Fruit fly (Drosophila melanogaster) whole organism, embryonic: ENCODE measurements around the gene Awh.
A peak's percentile ranks its signal among the peaks of the same experiment; 100 is the strongest.

Experiments used
- Antp ChIP-seq: fragments of 200-800 bp; sonication (Bioruptor generic); optimal IDR thresholded peaks from 3 replicates; lab custom pipeline; 2016; ENCODE audit warnings: missing biosample characterization, missing genetic modification characterization
- BEAF-32 ChIP-seq: fragments of 200-800 bp; sonication (Bioruptor generic); optimal IDR thresholded peaks from 3 replicates; lab custom pipeline; 2017; ENCODE audit warnings: missing biosample characterization, missing genetic modification characterization, mild to moderate bottlenecking, moderate library complexity, missing genetic modification reagents
- CG11398 ChIP-seq: fragments of 200-800 bp; sonication (Bioruptor generic); optimal IDR thresholded peaks from 2 replicates; lab custom pipeline; 2016; ENCODE audit warnings: missing biosample characterization, missing genetic modification characterization
- CG1233 ChIP-seq: fragments of 200-800 bp; sonication (Bioruptor generic); optimal IDR thresholded peaks from 4 replicates; lab custom pipeline; 2018; ENCODE audit warnings: missing biosample characterization, mild to moderate bottlenecking, missing genetic modification characterization
- CG13287 ChIP-seq: fragments of 200-800 bp; sonication (Bioruptor generic); IDR thresholded peaks from 2 replicates; pipeline ENCODE4 v1.3.6; 2022; ENCODE audit warnings: missing biosample characterization, missing genetic modification characterization; ENCODE audit not compliant: partially characterized antibody
- CG14014 ChIP-seq: fragments of 200-800 bp; sonication (Bioruptor generic); IDR thresholded peaks from 2 replicates; pipeline ENCODE4 v1.3.6; 2022; ENCODE audit warnings: missing biosample characterization, missing genetic modification characterization
- CG15269 ChIP-seq: fragments of 200-800 bp; sonication (Bioruptor generic); optimal IDR thresholded peaks from 2 replicates; lab custom pipeline; 2018; ENCODE audit warnings: missing biosample characterization, mild to moderate bottlenecking, missing genetic modification characterization, moderate library complexity
- CG1529 ChIP-seq: fragments of 200-800 bp; sonication (Bioruptor generic); optimal IDR thresholded peaks from 3 replicates; lab custom pipeline; 2018; ENCODE audit warnings: missing biosample characterization, missing genetic modification characterization
- CG1647 ChIP-seq: fragments of 200-800 bp; sonication (Bioruptor generic); optimal IDR thresholded peaks from 3 replicates; lab custom pipeline; 2016; ENCODE audit warnings: missing biosample characterization, missing genetic modification characterization
- CG17829 ChIP-seq: fragments of 200-800 bp; optimal IDR thresholded peaks from 2 replicates; lab custom pipeline; 2019; ENCODE audit warnings: missing biosample characterization, mild to moderate bottlenecking, missing genetic modification characterization, moderate library complexity
- CG1792 ChIP-seq: fragments of 200-800 bp; sonication (Bioruptor generic); optimal IDR thresholded peaks from 2 replicates; lab custom pipeline; 2016; ENCODE audit warnings: missing biosample characterization, missing genetic modification characterization
- CG2120 ChIP-seq: fragments of 200-800 bp; sonication (Bioruptor generic); optimal IDR thresholded peaks from 3 replicates; lab custom pipeline; 2016; ENCODE audit warnings: missing biosample characterization, missing genetic modification characterization
- CG3281 ChIP-seq: fragments of 200-800 bp; sonication (Bioruptor generic); optimal IDR thresholded peaks from 3 replicates; lab custom pipeline; 2017; ENCODE audit warnings: missing biosample characterization, mild to moderate bottlenecking, missing genetic modification characterization
- CG33557 ChIP-seq: fragments of 200-800 bp; sonication (Bioruptor generic); optimal IDR thresholded peaks from 2 replicates; lab custom pipeline; 2019; ENCODE audit warnings: missing biosample characterization, mild to moderate bottlenecking, missing genetic modification characterization, moderate library complexity
- CG4707 ChIP-seq: fragments of 200-800 bp; sonication (Bioruptor generic); optimal IDR thresholded peaks from 2 replicates; lab custom pipeline; 2018; ENCODE audit warnings: missing biosample characterization, mild to moderate bottlenecking, missing genetic modification characterization, moderate library complexity
- CG8281 ChIP-seq: fragments of 200-800 bp; sonication (Bioruptor generic); optimal IDR thresholded peaks from 2 replicates; lab custom pipeline; 2018; ENCODE audit warnings: missing biosample characterization, mild to moderate bottlenecking, missing genetic modification characterization, moderate library complexity
- CG9876 ChIP-seq: fragments of 200-800 bp; sonication (Bioruptor generic); optimal IDR thresholded peaks from 2 replicates; lab custom pipeline; 2016; ENCODE audit warnings: missing biosample characterization, missing genetic modification characterization
- CHES-1-like ChIP-seq: fragments of 200-800 bp; sonication (Bioruptor generic); optimal IDR thresholded peaks from 2 replicates; lab custom pipeline; 2016; ENCODE audit warnings: missing biosample characterization, missing genetic modification characterization
- D19B ChIP-seq: fragments of 200-800 bp; sonication (Bioruptor generic); optimal IDR thresholded peaks from 2 replicates; lab custom pipeline; 2017; ENCODE audit warnings: missing biosample characterization, mild to moderate bottlenecking, missing genetic modification characterization
- Dek ChIP-seq: fragments of 200-800 bp; sonication (Bioruptor generic); optimal IDR thresholded peaks from 3 replicates; lab custom pipeline; 2019; ENCODE audit warnings: missing biosample characterization, mild to moderate bottlenecking, missing genetic modification characterization, moderate library complexity
- Dref ChIP-seq: fragments of 200-800 bp; sonication (Bioruptor generic); IDR thresholded peaks from 2 replicates; pipeline ENCODE4 v1.3.6; 2022; ENCODE audit warnings: missing biosample characterization, missing genetic modification characterization
- Gug ChIP-seq: fragments of 200-800 bp; sonication (Bioruptor generic); IDR thresholded peaks from 4 replicates; pipeline ENCODE4 v1.3.6; 2022; ENCODE audit warnings: missing biosample characterization, missing genetic modification characterization
- H2.0 ChIP-seq: fragments of 200-800 bp; sonication (Bioruptor generic); IDR thresholded peaks from 2 replicates; pipeline ENCODE4 v1.3.6; 2022; ENCODE audit warnings: missing biosample characterization, missing genetic modification characterization
- Lhr ChIP-seq: fragments of 200-800 bp; sonication (Bioruptor generic); optimal IDR thresholded peaks from 3 replicates; lab custom pipeline; 2017; ENCODE audit warnings: mild to moderate bottlenecking, missing biosample characterization, missing genetic modification reagents, missing genetic modification characterization
- Poxn ChIP-seq: fragments of 200-800 bp; sonication (Bioruptor generic); IDR thresholded peaks from 2 replicates; pipeline ENCODE4 v1.3.6; 2022; ENCODE audit warnings: missing biosample characterization, missing genetic modification characterization
- Stat92E ChIP-seq, 3 experiments: fragments of >200 bp in 2 of 3; fragments of 200-800 bp in 1 of 3; sonication (Bioruptor generic) in 1 of 3; optimal IDR thresholded peaks; 2 replicates each; lab custom pipeline; 2017 to 2019; ENCODE audit warnings: missing biosample characterization in 3 of 3, missing genetic modification characterization in 3 of 3, mild to moderate bottlenecking in 1 of 3, moderate library complexity in 1 of 3
- Tbp ChIP-seq: fragments of >200 bp; optimal IDR thresholded peaks from 2 replicates; lab custom pipeline; 2018; ENCODE audit warnings: missing biosample characterization, missing genetic modification characterization
- amos ChIP-seq: fragments of 200-800 bp; sonication (Bioruptor generic); IDR thresholded peaks from 2 replicates; pipeline ENCODE4 v1.3.6; 2022; ENCODE audit warnings: missing biosample characterization, missing genetic modification characterization; ENCODE audit not compliant: partially characterized antibody
- ara ChIP-seq: fragments of 200-800 bp; sonication (Bioruptor generic); IDR thresholded peaks from 2 replicates; pipeline ENCODE4 v1.3.6; 2022; ENCODE audit warnings: missing biosample characterization, missing genetic modification characterization
- ash1 ChIP-seq: fragments of 200-800 bp; sonication (Bioruptor generic); optimal IDR thresholded peaks from 2 replicates; lab custom pipeline; 2018; ENCODE audit warnings: missing biosample characterization, mild to moderate bottlenecking, missing genetic modification characterization
- cas ChIP-seq: fragments of 200-800 bp; sonication (Bioruptor generic); IDR thresholded peaks from 2 replicates; pipeline ENCODE4 v1.3.6; 2022; ENCODE audit warnings: missing biosample characterization, missing genetic modification characterization
- chm ChIP-seq: fragments of 200-800 bp; sonication (Bioruptor generic); IDR thresholded peaks from 2 replicates; pipeline ENCODE4 v1.3.6; 2022; ENCODE audit warnings: missing biosample characterization, missing genetic modification characterization
- da ChIP-seq: fragments of 200-800 bp; sonication (Bioruptor generic); optimal IDR thresholded peaks from 2 replicates; lab custom pipeline; 2016; ENCODE audit warnings: missing biosample characterization, missing genetic modification characterization
- eve ChIP-seq, 2 experiments: fragments of >200 bp; optimal IDR thresholded peaks; 2 replicates each; lab custom pipeline; 2017; ENCODE audit warnings: missing biosample characterization in 2 of 2, missing genetic modification characterization in 2 of 2
- eyg ChIP-seq: fragments of 200-800 bp; sonication (Bioruptor generic); optimal IDR thresholded peaks from 3 replicates; lab custom pipeline; 2016; ENCODE audit warnings: missing biosample characterization, missing genetic modification characterization
- fru ChIP-seq: fragments of >200 bp; optimal IDR thresholded peaks from 2 replicates; lab custom pipeline; 2017
- grau ChIP-seq: fragments of 200-800 bp; optimal IDR thresholded peaks from 3 replicates; lab custom pipeline; 2019; ENCODE audit warnings: missing biosample characterization, mild to moderate bottlenecking, missing genetic modification characterization, moderate library complexity
- hkb ChIP-seq, 2 experiments: fragments of 200-800 bp in 1 of 2; fragments of >200 bp in 1 of 2; sonication (Bioruptor generic) in 1 of 2; IDR thresholded peaks in 1 of 2; optimal IDR thresholded peaks in 1 of 2; 2 replicates each; pipeline versions ENCODE4 v1.3.6 to Lab custom; 2017 to 2022; ENCODE audit warnings: missing biosample characterization in 1 of 2, missing genetic modification characterization in 1 of 2
- kni ChIP-seq: fragments of 200-800 bp; sonication (Bioruptor generic); optimal IDR thresholded peaks from 3 replicates; lab custom pipeline; 2017; ENCODE audit warnings: mild to moderate bottlenecking, missing biosample characterization, missing genetic modification reagents, missing genetic modification characterization
- knrl ChIP-seq: fragments of 200-800 bp; sonication (Bioruptor generic); IDR thresholded peaks from 3 replicates; pipeline ENCODE4 v1.3.6; 2022; ENCODE audit warnings: missing biosample characterization, missing genetic modification characterization; ENCODE audit not compliant: partially characterized antibody
- luna ChIP-seq: fragments of 200-800 bp; sonication (Bioruptor generic); optimal IDR thresholded peaks from 2 replicates; lab custom pipeline; 2016; ENCODE audit warnings: missing biosample characterization, missing genetic modification characterization
- nerfin-1 ChIP-seq: fragments of 200-800 bp; sonication (Bioruptor generic); optimal IDR thresholded peaks from 3 replicates; lab custom pipeline; 2019; ENCODE audit warnings: missing biosample characterization, mild to moderate bottlenecking, missing genetic modification characterization, moderate library complexity
- nmo ChIP-seq: fragments of 200-800 bp; sonication (Bioruptor generic); optimal IDR thresholded peaks from 2 replicates; lab custom pipeline; 2018; ENCODE audit warnings: missing biosample characterization, mild to moderate bottlenecking, missing genetic modification characterization, moderate library complexity
- otp ChIP-seq: fragments of 200-800 bp; sonication (Bioruptor generic); IDR thresholded peaks from 3 replicates; pipeline ENCODE4, ENCODE4 v1.3.6; 2022; ENCODE audit warnings: missing biosample characterization, missing genetic modification characterization
- peb ChIP-seq: fragments of 200-800 bp; sonication (Bioruptor generic); IDR thresholded peaks from 2 replicates; pipeline ENCODE4 v1.3.6; 2022; ENCODE audit warnings: missing biosample characterization, missing genetic modification characterization
- shn ChIP-seq: fragments of 200-800 bp; sonication (Bioruptor generic); optimal IDR thresholded peaks from 3 replicates; lab custom pipeline; 2016; ENCODE audit warnings: missing biosample characterization, missing genetic modification characterization
- sr ChIP-seq: fragments of 200-800 bp; sonication (Bioruptor generic); IDR thresholded peaks from 3 replicates; pipeline ENCODE4 v1.3.6; 2022; ENCODE audit warnings: missing biosample characterization, missing genetic modification characterization
- sug ChIP-seq: fragments of 200-800 bp; optimal IDR thresholded peaks from 2 replicates; lab custom pipeline; 2019; ENCODE audit warnings: missing biosample characterization, mild to moderate bottlenecking, missing genetic modification characterization, moderate library complexity
- tx ChIP-seq: fragments of 200-800 bp; sonication (Bioruptor generic); optimal IDR thresholded peaks from 2 replicates; lab custom pipeline; 2016; ENCODE audit warnings: missing biosample characterization, missing genetic modification characterization
- vfl ChIP-seq: fragments of 200-800 bp; sonication (Bioruptor generic); optimal IDR thresholded peaks from 2 replicates; lab custom pipeline; 2016; ENCODE audit warnings: missing biosample characterization, missing genetic modification characterization

Awh gene

DNA sequence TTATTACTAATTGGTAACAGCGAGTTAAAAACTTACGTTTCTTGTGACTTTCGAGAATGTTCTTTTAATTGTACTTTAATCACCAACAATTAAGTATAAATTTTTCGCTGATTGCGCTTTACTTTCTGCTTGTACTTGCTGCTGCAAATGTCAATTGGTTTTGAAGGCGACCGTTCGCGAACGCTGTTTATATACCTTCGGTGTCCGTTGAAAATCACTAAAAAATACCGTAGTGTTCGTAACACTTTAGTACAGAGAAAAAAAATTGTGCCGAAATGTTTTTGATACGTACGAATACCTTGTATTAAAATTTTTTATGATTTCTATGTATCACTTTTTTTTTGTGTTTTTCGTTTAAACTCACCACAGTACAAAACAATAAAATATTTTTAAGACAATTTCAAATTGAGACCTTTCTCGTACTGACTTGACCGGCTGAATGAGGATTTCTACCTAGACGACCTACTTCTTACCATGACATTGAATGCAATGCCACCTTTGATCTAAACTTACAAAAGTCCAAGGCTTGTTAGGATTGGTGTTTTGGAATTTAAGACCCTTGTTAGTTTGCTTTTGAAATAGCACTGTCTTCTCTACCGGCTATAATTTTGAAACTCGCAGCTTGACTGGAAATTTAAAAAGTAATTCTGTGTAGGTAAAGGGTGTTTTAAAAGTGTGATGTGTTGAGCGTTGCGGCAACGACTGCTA is 56.6 kb downstream of the Awh start, which contains the start of gene Ubi-p63E (continued):
- no peak for TF ChIP-seq fru
- TF ChIP-seq H2.0 (GFP tag; lab: Robert Waterston, UW) = no peak
- no peak for TF ChIP-seq peb
- peak; percentile 26 for TF ChIP-seq CG8281 (tag; lab: Kevin White, UChicago)
- TF ChIP-seq ash1 (GFP tag; lab: Kevin White, UChicago) = no peak
- TF ChIP-seq CG4707 (GFP tag; lab: Kevin White, UChicago) = peak; percentile 31
- TF ChIP-seq Gug (GFP tag; lab: Robert Waterston, UW) = peak; percentile 40; the same call in 2 of the 4 replicates
- TF ChIP-seq CHES-1-like = peak; percentile 54
- TF ChIP-seq CG15269 (tag; lab: Kevin White, UChicago) = peak; percentile 68
- no peak for TF ChIP-seq kni (GFP tag; lab: Kevin White, UChicago)
- no peak for TF ChIP-seq Tbp (GFP tag; lab: Kevin White, UChicago)
- no peak for TF ChIP-seq CG33557 (GFP tag; lab: Kevin White, UChicago)
- TF ChIP-seq Dek (tag; lab: Kevin White, UChicago) = peak; percentile 49
- peak; percentile 61 for TF ChIP-seq eyg (GFP tag; lab: Kevin White, UChicago)
- TF ChIP-seq Poxn (GFP tag; lab: Robert Waterston, UW) = no peak
- TF ChIP-seq grau (tag; lab: Kevin White, UChicago) = peak; percentile 54
- no peak for TF ChIP-seq D19B (GFP tag; lab: Kevin White, UChicago)
- peak; percentile 21 for TF ChIP-seq CG9876
- TF ChIP-seq amos = no peak
- peak; percentile 50 for TF ChIP-seq shn
- TF ChIP-seq CG2120 (GFP tag; lab: Kevin White, UChicago) = peak; percentile 81
- TF ChIP-seq BEAF-32 (GFP tag; lab: Kevin White, UChicago) = no peak
- TF ChIP-seq sug (tag; lab: Kevin White, UChicago) = peak; percentile 12
- peak; percentile 46 for TF ChIP-seq CG3281
- peak in 1 of 3 experiments; percentile 50 for TF ChIP-seq Stat92E (GFP tag; optimal IDR thresholded peaks at IDR 0.05; lab: Kevin White, UChicago)
- no peak for TF ChIP-seq CG13287 (GFP tag; lab: Robert Waterston, UW)
- no peak for TF ChIP-seq eve (GFP tag; optimal IDR thresholded peaks at IDR 0.05; lab: Kevin White, UChicago)
- peak; percentile 67 for TF ChIP-seq tx (GFP tag; lab: Kevin White, UChicago)
- peak; percentile 16 for TF ChIP-seq CG17829 (tag; lab: Kevin White, UChicago)
- TF ChIP-seq Dref (GFP tag; lab: Robert Waterston, UW) = no peak
- no peak for TF ChIP-seq cas (GFP tag; lab: Robert Waterston, UW)
- peak; percentile 66 for TF ChIP-seq Antp
- no peak for TF ChIP-seq sr (GFP tag; lab: Robert Waterston, UW)
- TF ChIP-seq Lhr (GFP tag; lab: Kevin White, UChicago) = peak; percentile 11
- no peak for TF ChIP-seq knrl (GFP tag; lab: Robert Waterston, UW)
- TF ChIP-seq hkb (optimal IDR thresholded peaks at IDR 0.05; lab: Kevin White, UChicago) = no peak
- no peak for TF ChIP-seq hkb (GFP tag; IDR thresholded peaks at IDR 0.05; lab: Robert Waterston, UW)
- peak; percentile 49 for TF ChIP-seq luna (GFP tag; lab: Kevin White, UChicago)
- peak; percentile 63 for TF ChIP-seq CG1647
- TF ChIP-seq otp = no peak
- TF ChIP-seq CG11398 (GFP tag; lab: Kevin White, UChicago) = peak; percentile 22
- peak; percentile 51 for TF ChIP-seq CG1792
- no peak for TF ChIP-seq CG14014 (GFP tag; lab: Robert Waterston, UW)
- TF ChIP-seq da (GFP tag; lab: Kevin White, UChicago) = no peak
- TF ChIP-seq nerfin-1 (tag; lab: Kevin White, UChicago) = peak; percentile 39
- peak; percentile 42 for TF ChIP-seq vfl
- peak; percentile 27 for TF ChIP-seq CG1233 (GFP tag; lab: Kevin White, UChicago)
- no peak for TF ChIP-seq ara
- no peak for TF ChIP-seq chm
- TF ChIP-seq nmo (GFP tag; lab: Kevin White, UChicago) = peak; percentile 72
- TF ChIP-seq CG1529 = peak; percentile 40
